Worm (Caenorhabditis elegans) whole organism, mixed stage, embryonic: ENCODE measurements around the gene Y75B8A.37.

Source experiments
- blmp-1 ChIP-seq: fragments of 150-350 bp; optimal IDR thresholded peaks from 2 replicates; lab custom pipeline; 2014; ENCODE audit warnings: missing biosample characterization, missing genetic modification characterization
- elt-1 ChIP-seq: sonication (generic microtip); optimal IDR thresholded peaks from 2 replicates; lab custom pipeline; 2017; ENCODE audit warnings: missing genetic modification characterization, mild to moderate bottlenecking, missing compliant biosample characterization, antibody characterized with exemption, moderate library complexity, borderline replicate concordance; ENCODE audit not compliant: insufficient read depth
- lsy-2 ChIP-seq: fragments of 150-350 bp; optimal IDR thresholded peaks from 2 replicates; lab custom pipeline; 2014; ENCODE audit warnings: missing biosample characterization, missing genetic modification characterization
- mep-1 ChIP-seq: fragments of 150-350 bp; optimal IDR thresholded peaks from 2 replicates; lab custom pipeline; 2017; ENCODE audit warnings: missing biosample characterization, missing genetic modification reagents, missing genetic modification characterization, inconsistent platforms
- nhr-12 ChIP-seq: fragments of 150-350 bp; optimal IDR thresholded peaks from 2 replicates; lab custom pipeline; 2014; ENCODE audit warnings: missing biosample characterization, missing genetic modification characterization
- unc-39 ChIP-seq: fragments of 150-350 bp; optimal IDR thresholded peaks from 2 replicates; lab custom pipeline; 2014; ENCODE audit warnings: missing biosample characterization, missing genetic modification characterization
- unc-62 ChIP-seq: fragments of 150-350 bp; optimal IDR thresholded peaks from 2 replicates; lab custom pipeline; 2014; ENCODE audit warnings: missing biosample characterization, missing genetic modification reagents, missing genetic modification characterization
- ztf-11 ChIP-seq: fragments of 150-350 bp; optimal IDR thresholded peaks from 2 replicates; lab custom pipeline; 2014; ENCODE audit warnings: missing biosample characterization, missing genetic modification characterization

DNA sequence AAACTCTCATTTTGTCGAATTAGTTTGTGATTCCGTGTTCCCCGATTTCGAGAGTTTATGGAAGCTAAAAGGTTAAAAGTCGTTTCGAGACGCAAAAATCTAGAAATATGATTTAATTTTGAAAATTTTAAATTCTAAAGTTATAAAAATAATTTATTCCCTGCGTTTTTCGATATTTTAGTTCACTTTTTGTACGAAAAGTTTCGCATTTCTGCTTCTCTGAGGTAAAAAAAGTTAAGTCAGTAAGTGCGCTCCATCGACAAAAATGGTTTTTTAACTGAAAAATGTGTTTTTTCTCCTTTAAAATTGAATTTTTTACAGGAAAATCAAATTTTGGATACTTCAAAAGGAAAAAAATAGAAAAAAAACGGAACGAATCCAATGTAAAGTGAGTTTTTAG is 18.2 kb downstream of the Y75B8A.37 start, which contains the start of gene zip-1:
- TF ChIP-seq mep-1 (tag; lab: Kevin White, UChicago) (no peak), lsy-2 (tag; lab: Kevin White, UChicago) (no peak), elt-1 (no peak), blmp-1 (tag; lab: Kevin White, UChicago) (no peak), nhr-12 (tag; lab: Kevin White, UChicago) (no peak), unc-62 (no peak), unc-39 (tag; lab: Kevin White, UChicago) (no peak), ztf-11 (tag; lab: Kevin White, UChicago) (no peak)
